Fruit fly (Drosophila melanogaster): ENCODE results near the gene TfIIB.

TfIIB gene

dm6 chr2L:10413251-10414127 lies 17.6 kb upstream of the TfIIB start, which contains the start of the genes CG5355 and Klp31E (continued):
- TF ChIP-seq CG3726 (GFP tag; IDR thresholded peaks at IDR 0.05) (no peak), eyg (GFP tag; optimal IDR thresholded peaks at IDR 0.05) (no peak), zfh2 (GFP tag; optimal IDR thresholded peaks at IDR 0.05) (peak; percentile 56), CG2116 (GFP tag; optimal IDR thresholded peaks at IDR 0.05) (peak; percentile 81), nmo (GFP tag; optimal IDR thresholded peaks at IDR 0.05) (peak; percentile 87), BEAF-32 (GFP tag; optimal IDR thresholded peaks at IDR 0.05) (peak; percentile 67), chif (GFP tag; optimal IDR thresholded peaks at IDR 0.05) (peak; percentile 7 to 41), CG10147 (GFP tag; optimal IDR thresholded peaks at IDR 0.05) (peak; percentile 63), CG4854 (GFP tag; optimal IDR thresholded peaks at IDR 0.05) (peak; percentile 14), row (GFP tag; IDR thresholded peaks at IDR 0.05) (peak; percentile 88), CG31224 (GFP tag; IDR thresholded peaks at IDR 0.05) (peak; percentile 59), dm (GFP tag; optimal IDR thresholded peaks at IDR 0.05) (peak; percentile 18), dmrt99B (tag; optimal IDR thresholded peaks at IDR 0.05) (no peak), trh (GFP tag; optimal IDR thresholded peaks at IDR 0.05) (peak; percentile 13), bigmax (GFP tag; optimal IDR thresholded peaks at IDR 0.05) (no peak), chinmo (GFP tag; IDR thresholded peaks at IDR 0.05; ENCODE audit: partially characterized antibody) (peak; percentile 70; the same call in 1 of the 4 replicates), CG34224 (GFP tag; IDR thresholded peaks at IDR 0.05; ENCODE audit: partially characterized antibody) (peak; percentile 71), Hr51 (GFP tag; optimal IDR thresholded peaks at IDR 0.05) (peak in 1 of 2 experiments; percentile 40), D19A (tag; optimal IDR thresholded peaks at IDR 0.05) (no peak), Hr3 (GFP tag; optimal IDR thresholded peaks at IDR 0.05) (peak; percentile 71), unpg (GFP tag; optimal IDR thresholded peaks at IDR 0.05) (peak; percentile 48), CG1647 (GFP tag; optimal IDR thresholded peaks at IDR 0.05) (peak; percentile 10), CG12942 (GFP tag; optimal IDR thresholded peaks at IDR 0.05) (peak; percentile 42), CG10654 (GFP tag; optimal IDR thresholded peaks at IDR 0.05) (peak; percentile 61), CG6854 (GFP tag; optimal IDR thresholded peaks at IDR 0.05) (no peak), insv (GFP tag; optimal IDR thresholded peaks at IDR 0.05) (peak in 1 of 2 experiments; percentile 26), tap (tag; optimal IDR thresholded peaks at IDR 0.05) (peak; percentile 65), hkb (optimal IDR thresholded peaks at IDR 0.05) (no peak), hkb (GFP tag; IDR thresholded peaks at IDR 0.05) (0 out of 2 replicates have a peak, but pooled peaks have one; percentile 24), lola (GFP tag; optimal IDR thresholded peaks at IDR 0.05) (peak in 1 of 3 experiments; percentile 82), CG10979 (tag; optimal IDR thresholded peaks at IDR 0.05) (peak; percentile 72)

dm6 chr2L:10418981-10419380 lies 12.2 kb upstream of the TfIIB start, which contains the start of gene RfC3:
Gene RfC3, plus strand, starts transcription at chr2L:10419190.
- no peak for TF ChIP-seq Drgx (GFP tag; IDR thresholded peaks at IDR 0.05)
- peak; percentile 90 for TF ChIP-seq scrt (GFP tag; optimal IDR thresholded peaks at IDR 0.05)
- TF ChIP-seq jing (GFP tag; optimal IDR thresholded peaks at IDR 0.05), result no peak
- peak; percentile 54; the same call in 1 of the 2 replicates for TF ChIP-seq onecut (GFP tag; IDR thresholded peaks at IDR 0.05)
- no peak for TF ChIP-seq lola (GFP tag; optimal IDR thresholded peaks at IDR 0.05)
- TF ChIP-seq CG30020 (tag; optimal IDR thresholded peaks at IDR 0.05), result peak; percentile 92
- TF ChIP-seq knrl (GFP tag; IDR thresholded peaks at IDR 0.05; ENCODE audit: partially characterized antibody), result peak; percentile 59; the same call in 2 of the 3 replicates
- no peak for TF ChIP-seq CG8924 (tag; optimal IDR thresholded peaks at IDR 0.05)
- TF ChIP-seq jumu (GFP tag; optimal IDR thresholded peaks at IDR 0.05), result no peak
- no peak for TF ChIP-seq CG2120 (GFP tag; optimal IDR thresholded peaks at IDR 0.05)
- no peak for TF ChIP-seq bcd (GFP tag; optimal IDR thresholded peaks at IDR 0.05)
- TF ChIP-seq ab (GFP tag; optimal IDR thresholded peaks at IDR 0.05), result no peak
- no peak for TF ChIP-seq Mrtf (GFP tag; IDR thresholded peaks at IDR 0.05)
- no peak for TF ChIP-seq CG4282 (GFP tag; optimal IDR thresholded peaks at IDR 0.05)
- peak; percentile 75 for TF ChIP-seq stwl (tag; optimal IDR thresholded peaks at IDR 0.05)
- no peak for TF ChIP-seq CG8089 (GFP tag; optimal IDR thresholded peaks at IDR 0.05)
- TF ChIP-seq gro (GFP tag; optimal IDR thresholded peaks at IDR 0.05), result no peak
- peak; percentile 85 for TF ChIP-seq Myb (GFP tag; optimal IDR thresholded peaks at IDR 0.05)
- TF ChIP-seq cato (GFP tag; optimal IDR thresholded peaks at IDR 0.05; ENCODE audit: borderline replicate concordance), result no peak
- no peak for TF ChIP-seq vvl (GFP tag; IDR thresholded peaks at IDR 0.05)
